Fruit fly (Drosophila melanogaster) whole organism, embryonic: ENCODE measurements around the gene CG13884.

Experiments
- ATbp ChIP-seq: fragments of 200-800 bp; sonication (Bioruptor generic); optimal IDR thresholded peaks from 2 replicates; lab custom pipeline; 2017; ENCODE audit warnings: missing biosample characterization, mild to moderate bottlenecking, missing genetic modification characterization, missing genetic modification reagents
- Antp ChIP-seq: fragments of 200-800 bp; sonication (Bioruptor generic); optimal IDR thresholded peaks from 3 replicates; lab custom pipeline; 2016; ENCODE audit warnings: missing biosample characterization, missing genetic modification characterization
- CG15073 ChIP-seq: fragments of 200-800 bp; sonication (Bioruptor generic); optimal IDR thresholded peaks from 2 replicates; lab custom pipeline; 2016; ENCODE audit warnings: missing biosample characterization, missing genetic modification characterization
- CG1602 ChIP-seq: fragments of 200-800 bp; sonication (Bioruptor generic); optimal IDR thresholded peaks from 3 replicates; lab custom pipeline; 2016; ENCODE audit warnings: missing biosample characterization, missing genetic modification characterization
- CG17361 ChIP-seq: fragments of 200-800 bp; sonication (Bioruptor generic); IDR thresholded peaks from 3 replicates; pipeline ENCODE4 v1.3.6; 2022; ENCODE audit warnings: missing biosample characterization, missing genetic modification characterization
- CG18619 ChIP-seq: fragments of 200-800 bp; sonication (Bioruptor generic); optimal IDR thresholded peaks from 3 replicates; lab custom pipeline; 2017; ENCODE audit warnings: missing biosample characterization, mild to moderate bottlenecking, missing genetic modification characterization
- CG2678 ChIP-seq: fragments of 200-800 bp; sonication (Bioruptor generic); optimal IDR thresholded peaks from 3 replicates; lab custom pipeline; 2019; ENCODE audit warnings: missing biosample characterization, mild to moderate bottlenecking, missing genetic modification characterization, moderate library complexity
- CG30020 ChIP-seq: fragments of 200-800 bp; optimal IDR thresholded peaks from 2 replicates; lab custom pipeline; 2019; ENCODE audit warnings: missing biosample characterization, mild to moderate bottlenecking, missing genetic modification characterization, moderate library complexity
- CG30431 ChIP-seq: fragments of 200-800 bp; sonication (Bioruptor generic); optimal IDR thresholded peaks from 2 replicates; lab custom pipeline; 2017; ENCODE audit warnings: missing biosample characterization, missing genetic modification characterization
- CG4707 ChIP-seq: fragments of 200-800 bp; sonication (Bioruptor generic); optimal IDR thresholded peaks from 2 replicates; lab custom pipeline; 2018; ENCODE audit warnings: missing biosample characterization, mild to moderate bottlenecking, missing genetic modification characterization, moderate library complexity
- CG6765 ChIP-seq: fragments of 200-800 bp; sonication (Bioruptor generic); optimal IDR thresholded peaks from 3 replicates; lab custom pipeline; 2017; ENCODE audit warnings: missing biosample characterization, mild to moderate bottlenecking, missing genetic modification characterization
- CG8359 ChIP-seq: fragments of 200-800 bp; sonication (Bioruptor generic); optimal IDR thresholded peaks from 2 replicates; lab custom pipeline; 2017; ENCODE audit warnings: missing biosample characterization, mild to moderate bottlenecking, missing genetic modification characterization, borderline replicate concordance
- CG8944 ChIP-seq: fragments of 200-800 bp; sonication (Bioruptor generic); optimal IDR thresholded peaks from 3 replicates; lab custom pipeline; 2016; ENCODE audit warnings: missing biosample characterization, missing genetic modification characterization
- CG9817 ChIP-seq: fragments of 200-800 bp; sonication (Bioruptor generic); optimal IDR thresholded peaks from 2 replicates; lab custom pipeline; 2018; ENCODE audit warnings: missing biosample characterization, mild to moderate bottlenecking, missing genetic modification characterization, moderate library complexity
- CG9876 ChIP-seq: fragments of 200-800 bp; sonication (Bioruptor generic); optimal IDR thresholded peaks from 2 replicates; lab custom pipeline; 2016; ENCODE audit warnings: missing biosample characterization, missing genetic modification characterization
- D19B ChIP-seq: fragments of 200-800 bp; sonication (Bioruptor generic); optimal IDR thresholded peaks from 2 replicates; lab custom pipeline; 2017; ENCODE audit warnings: missing biosample characterization, mild to moderate bottlenecking, missing genetic modification characterization
- Dad ChIP-seq: fragments of 200-800 bp; sonication (Bioruptor generic); optimal IDR thresholded peaks from 3 replicates; lab custom pipeline; 2016; ENCODE audit warnings: missing biosample characterization, missing genetic modification characterization
- E2f1 ChIP-seq: fragments of 200-800 bp; sonication (Bioruptor generic); IDR thresholded peaks from 2 replicates; pipeline ENCODE4 v1.3.6; 2022; ENCODE audit warnings: missing biosample characterization, missing genetic modification characterization
- Hr3 ChIP-seq: fragments of 200-800 bp; sonication (Bioruptor generic); optimal IDR thresholded peaks from 3 replicates; lab custom pipeline; 2016; ENCODE audit warnings: missing biosample characterization, missing genetic modification characterization
- Max ChIP-seq: fragments of 200-800 bp; sonication (Bioruptor generic); optimal IDR thresholded peaks from 2 replicates; lab custom pipeline; 2016; ENCODE audit warnings: missing biosample characterization, mild to moderate bottlenecking, missing genetic modification characterization
- Nf-YA ChIP-seq: fragments of 200-800 bp; sonication (Bioruptor generic); IDR thresholded peaks from 2 replicates; pipeline ENCODE4 v1.3.6; 2022; ENCODE audit warnings: missing biosample characterization, missing genetic modification characterization
- Pdp1 ChIP-seq, 2 experiments: fragments of 200-800 bp; sonication (Bioruptor generic); optimal IDR thresholded peaks; 3 replicates each; lab custom pipeline; 2016; ENCODE audit warnings: missing biosample characterization in 2 of 2, missing genetic modification characterization in 2 of 2, mild to moderate bottlenecking in 1 of 2, moderate library complexity in 1 of 2
- Ptx1 ChIP-seq: fragments of 200-800 bp; sonication (Bioruptor generic); IDR thresholded peaks from 2 replicates; pipeline ENCODE4 v1.3.6; 2022; ENCODE audit warnings: missing biosample characterization, missing genetic modification characterization
- Side ChIP-seq: fragments of 200-800 bp; sonication (Bioruptor generic); optimal IDR thresholded peaks from 2 replicates; lab custom pipeline; 2016; ENCODE audit warnings: missing biosample characterization, missing genetic modification characterization
- Stat92E ChIP-seq, 3 experiments: fragments of >200 bp in 2 of 3; fragments of 200-800 bp in 1 of 3; sonication (Bioruptor generic) in 1 of 3; optimal IDR thresholded peaks; 2 replicates each; lab custom pipeline; 2017 to 2019; ENCODE audit warnings: missing biosample characterization in 3 of 3, missing genetic modification characterization in 3 of 3, mild to moderate bottlenecking in 1 of 3, moderate library complexity in 1 of 3
- Trl ChIP-seq, 3 experiments: fragments of >200 bp in 2 of 3; fragments of 200-800 bp in 1 of 3; sonication (Bioruptor generic) in 1 of 3; optimal IDR thresholded peaks; 2 replicates in 1 of 3; 3 replicates in 2 of 3; lab custom pipeline; 2016 to 2017; ENCODE audit warnings: missing biosample characterization in 1 of 3, missing genetic modification characterization in 1 of 3
- Usf ChIP-seq: fragments of 200-800 bp; sonication (Bioruptor generic); optimal IDR thresholded peaks from 2 replicates; lab custom pipeline; 2017; ENCODE audit warnings: missing genotype, missing biosample characterization, missing genetic modification characterization
- amos ChIP-seq: fragments of 200-800 bp; sonication (Bioruptor generic); IDR thresholded peaks from 2 replicates; pipeline ENCODE4 v1.3.6; 2022; ENCODE audit warnings: missing biosample characterization, missing genetic modification characterization; ENCODE audit not compliant: partially characterized antibody
- chif ChIP-seq, 2 experiments: fragments of 200-800 bp; sonication (Bioruptor generic); optimal IDR thresholded peaks; 3 replicates each; lab custom pipeline; 2016; ENCODE audit warnings: missing biosample characterization in 2 of 2, missing genetic modification characterization in 2 of 2
- chm ChIP-seq: fragments of 200-800 bp; sonication (Bioruptor generic); IDR thresholded peaks from 2 replicates; pipeline ENCODE4 v1.3.6; 2022; ENCODE audit warnings: missing biosample characterization, missing genetic modification characterization
- danr ChIP-seq: fragments of 200-800 bp; sonication (Bioruptor generic); IDR thresholded peaks from 2 replicates; pipeline ENCODE4 v1.3.6; 2022; ENCODE audit warnings: missing biosample characterization, missing genetic modification characterization
- disco-r ChIP-seq: fragments of 200-800 bp; sonication (Bioruptor generic); optimal IDR thresholded peaks from 2 replicates; lab custom pipeline; 2016; ENCODE audit warnings: missing biosample characterization, missing genetic modification characterization
- dmrt99B ChIP-seq: fragments of 200-800 bp; sonication (Bioruptor generic); optimal IDR thresholded peaks from 2 replicates; lab custom pipeline; 2018; ENCODE audit warnings: missing biosample characterization, mild to moderate bottlenecking, missing genetic modification characterization, moderate library complexity
- dpn ChIP-seq, 2 experiments: fragments of 200-800 bp; sonication (Bioruptor generic); optimal IDR thresholded peaks; 3 replicates each; lab custom pipeline; 2016; ENCODE audit warnings: missing biosample characterization in 2 of 2, missing genetic modification characterization in 2 of 2
- fd3F ChIP-seq: fragments of 200-800 bp; sonication (Bioruptor generic); optimal IDR thresholded peaks from 2 replicates; lab custom pipeline; 2018; ENCODE audit warnings: missing biosample characterization, mild to moderate bottlenecking, missing genetic modification characterization, moderate library complexity
- gce ChIP-seq: fragments of 200-800 bp; sonication (Bioruptor generic); IDR thresholded peaks from 3 replicates; pipeline ENCODE4 v1.3.6; 2022; ENCODE audit warnings: missing biosample characterization, missing genetic modification characterization
- grau ChIP-seq: fragments of 200-800 bp; optimal IDR thresholded peaks from 3 replicates; lab custom pipeline; 2019; ENCODE audit warnings: missing biosample characterization, mild to moderate bottlenecking, missing genetic modification characterization, moderate library complexity
- gsb ChIP-seq: fragments of 200-800 bp; sonication (Bioruptor generic); IDR thresholded peaks from 2 replicates; pipeline ENCODE4 v1.3.6; 2022; ENCODE audit warnings: missing biosample characterization, missing genetic modification characterization
- jing ChIP-seq: fragments of 200-800 bp; sonication (Bioruptor generic); optimal IDR thresholded peaks from 2 replicates; lab custom pipeline; 2018; ENCODE audit warnings: missing biosample characterization, mild to moderate bottlenecking, missing genetic modification characterization
- lmd ChIP-seq: fragments of 200-800 bp; sonication (Bioruptor generic); IDR thresholded peaks from 2 replicates; pipeline ENCODE4 v1.3.6; 2022; ENCODE audit warnings: missing biosample characterization, missing genetic modification characterization
- nmo ChIP-seq: fragments of 200-800 bp; sonication (Bioruptor generic); optimal IDR thresholded peaks from 2 replicates; lab custom pipeline; 2018; ENCODE audit warnings: missing biosample characterization, mild to moderate bottlenecking, missing genetic modification characterization, moderate library complexity
- nom ChIP-seq: fragments of 200-800 bp; sonication (Bioruptor generic); optimal IDR thresholded peaks from 2 replicates; lab custom pipeline; 2017; ENCODE audit warnings: missing biosample characterization, missing genetic modification characterization, mild to moderate bottlenecking, moderate library complexity, missing genetic modification reagents
- p53 ChIP-seq: fragments of 200-800 bp; sonication (Bioruptor generic); optimal IDR thresholded peaks from 2 replicates; lab custom pipeline; 2016; ENCODE audit warnings: missing biosample characterization, missing genetic modification characterization
- pros ChIP-seq: fragments of 200-800 bp; sonication (Bioruptor generic); optimal IDR thresholded peaks from 3 replicates; lab custom pipeline; 2019; ENCODE audit warnings: missing biosample characterization, mild to moderate bottlenecking, missing genetic modification characterization, moderate library complexity
- ro ChIP-seq: fragments of 200-800 bp; sonication (Bioruptor generic); IDR thresholded peaks from 2 replicates; pipeline ENCODE4 v1.3.6; 2022; ENCODE audit warnings: missing biosample characterization, missing genetic modification characterization
- stwl ChIP-seq: fragments of 200-800 bp; sonication (Bioruptor generic); optimal IDR thresholded peaks from 3 replicates; lab custom pipeline; 2018; ENCODE audit warnings: missing biosample characterization, mild to moderate bottlenecking, missing genetic modification characterization, moderate library complexity
- tgo ChIP-seq: fragments of 200-800 bp; sonication (Bioruptor generic); IDR thresholded peaks from 3 replicates; pipeline ENCODE4 v1.3.6; 2022; ENCODE audit warnings: missing biosample characterization, missing genetic modification characterization
- tin ChIP-seq: fragments of 200-800 bp; sonication (Bioruptor generic); optimal IDR thresholded peaks from 3 replicates; lab custom pipeline; 2016; ENCODE audit warnings: missing biosample characterization, missing genetic modification characterization
- ttk ChIP-seq: fragments of 200-800 bp; sonication (Bioruptor generic); IDR thresholded peaks from 2 replicates; pipeline ENCODE4 v2.1.2; 2022; ENCODE audit warnings: missing biosample characterization, missing genetic modification characterization
- twi ChIP-seq: fragments of 200-800 bp; optimal IDR thresholded peaks from 2 replicates; lab custom pipeline; 2019; ENCODE audit warnings: missing biosample characterization, mild to moderate bottlenecking, missing genetic modification characterization, moderate library complexity
- wek ChIP-seq: fragments of 200-800 bp; sonication (Bioruptor generic); optimal IDR thresholded peaks from 3 replicates; lab custom pipeline; 2018; ENCODE audit warnings: missing biosample characterization, mild to moderate bottlenecking, missing genetic modification characterization, moderate library complexity

The CG13884 gene

dm6 chr3L:327833-328232, 38.4 kb downstream of the CG13884 start, which contains the start of the genes Atac3 and Ptpmeg (continued):
- TF ChIP-seq Ptx1 (GFP tag; lab: Robert Waterston, UW) (no peak), Antp (GFP tag; lab: Kevin White, UChicago) (no peak), CG2678 (tag; lab: Kevin White, UChicago) (no peak), Stat92E (GFP tag; optimal IDR thresholded peaks at IDR 0.05; lab: Kevin White, UChicago) (peak in 1 of 3 experiments; percentile 9), Hr3 (GFP tag; lab: Kevin White, UChicago) (no peak), gsb (GFP tag; lab: Robert Waterston, UW) (no peak), E2f1 (no peak), ttk (GFP tag; lab: Robert Waterston, UW) (no peak), CG30020 (tag; lab: Kevin White, UChicago) (peak; percentile 23), CG8944 (GFP tag; lab: Kevin White, UChicago) (no peak), Max (GFP tag; lab: Kevin White, UChicago) (no peak), Nf-YA (GFP tag; lab: Robert Waterston, UW) (no peak), tgo (no peak), Dad (GFP tag; lab: Kevin White, UChicago) (no peak), tin (GFP tag; lab: Kevin White, UChicago) (no peak), Trl (optimal IDR thresholded peaks at IDR 0.05; lab: Kevin White, UChicago) (no peak), Trl (GFP tag; optimal IDR thresholded peaks at IDR 0.05; lab: Kevin White, UChicago) (no peak), disco-r (GFP tag; lab: Kevin White, UChicago) (no peak), fd3F (GFP tag; lab: Kevin White, UChicago) (no peak), wek (no peak), ATbp (GFP tag; lab: Kevin White, UChicago) (no peak), nmo (peak; percentile 52), CG9817 (no peak), p53 (GFP tag; lab: Kevin White, UChicago) (no peak), CG9876 (no peak), grau (tag; lab: Kevin White, UChicago) (peak; percentile 8), CG30431 (GFP tag; lab: Kevin White, UChicago) (no peak), dmrt99B (tag; lab: Kevin White, UChicago) (no peak), CG17361 (no peak), Pdp1 (GFP tag; optimal IDR thresholded peaks at IDR 0.05; lab: Kevin White, UChicago) (peak in 1 of 2 experiments; percentile 23), danr (GFP tag; lab: Robert Waterston, UW) (no peak), CG6765 (GFP tag; lab: Kevin White, UChicago) (no peak), jing (GFP tag; lab: Kevin White, UChicago) (no peak), ro (GFP tag; lab: Robert Waterston, UW) (no peak), CG4707 (GFP tag; lab: Kevin White, UChicago) (no peak), amos (GFP tag; lab: Robert Waterston, UW) (peak; percentile 60), nom (GFP tag; lab: Kevin White, UChicago) (no peak), stwl (tag; lab: Kevin White, UChicago) (peak; percentile 95), twi (tag; lab: Kevin White, UChicago) (no peak), CG15073 (GFP tag; lab: Kevin White, UChicago) (no peak), D19B (GFP tag; lab: Kevin White, UChicago) (no peak), pros (no peak), chif (GFP tag; optimal IDR thresholded peaks at IDR 0.05; lab: Kevin White, UChicago) (no peak), Side (GFP tag; lab: Kevin White, UChicago) (no peak), CG18619 (GFP tag; lab: Kevin White, UChicago) (no peak), CG1602 (GFP tag; lab: Kevin White, UChicago) (no peak), Usf (GFP tag; lab: Kevin White, UChicago) (no peak), chm (no peak), dpn (GFP tag; optimal IDR thresholded peaks at IDR 0.05; lab: Kevin White, UChicago) (no peak), gce (GFP tag; lab: Robert Waterston, UW) (no peak), lmd (GFP tag; lab: Robert Waterston, UW) (no peak), CG8359 (GFP tag; lab: Kevin White, UChicago) (no peak)
